Worm (Caenorhabditis elegans): ENCODE results near the gene chil-22.

chil-22 gene

ce11 chrII:9500926-9501325 is 34.9 kb upstream of the chil-22 start (continued):
- TF ChIP-seq ztf-11 (tag; optimal IDR thresholded peaks at IDR 0.05) (no peak), Y55F3AM.14 (GFP tag; optimal IDR thresholded peaks at IDR 0.05) (no peak), nhr-129 (tag; optimal IDR thresholded peaks at IDR 0.05) (peak; percentile 7), lin-13 (GFP tag; optimal IDR thresholded peaks at IDR 0.05) (no peak), skn-1 (tag; optimal IDR thresholded peaks at IDR 0.05) (no peak), alr-1 (tag; optimal IDR thresholded peaks at IDR 0.05) (no peak)

ce11 chrII:9498589-9498988 is 32.6 kb upstream of the chil-22 start:
- no peak for TF ChIP-seq peb-1 (tag; optimal IDR thresholded peaks at IDR 0.05)
- peak; percentile 38 for TF ChIP-seq fos-1 (tag; optimal IDR thresholded peaks at IDR 0.05)
- peak; percentile 23 for TF ChIP-seq gmeb-1 (tag; optimal IDR thresholded peaks at IDR 0.05)
- TF ChIP-seq sma-9 (GFP tag; optimal IDR thresholded peaks at IDR 0.05) = peak; percentile 13
- no peak for TF ChIP-seq sma-9 (tag; optimal IDR thresholded peaks at IDR 0.05)

DNA sequence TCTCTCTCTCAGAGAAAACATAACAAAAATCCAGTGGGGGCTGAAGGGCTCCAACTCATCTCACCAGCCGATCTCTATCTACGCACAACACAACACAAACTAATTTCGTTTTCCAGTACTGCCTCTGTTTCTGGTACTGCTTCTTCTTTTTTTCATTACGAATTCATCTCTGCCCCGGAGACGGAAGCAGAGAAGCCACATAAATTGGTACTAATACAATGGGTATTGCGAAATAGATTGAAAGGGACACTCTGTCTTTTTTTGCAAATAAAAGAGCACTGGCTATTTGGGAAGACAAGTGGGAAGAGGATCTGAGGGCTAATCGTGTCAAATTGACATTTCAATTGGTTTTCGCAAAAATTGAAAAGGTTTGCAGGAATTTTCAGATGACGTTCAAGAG is 31.3 kb upstream of the chil-22 start:
- TF ChIP-seq ama-1 (optimal IDR thresholded peaks at IDR 0.05) (no peak), skn-1 (tag; optimal IDR thresholded peaks at IDR 0.05) (no peak), lsy-2 (tag; optimal IDR thresholded peaks at IDR 0.05) (peak in 1 of 2 experiments; percentile 34), ztf-1 (GFP tag; conservative IDR thresholded peaks at IDR 0.05) (no peak), sem-4 (tag; optimal IDR thresholded peaks at IDR 0.05) (peak; percentile 41), crh-2 (tag; optimal IDR thresholded peaks at IDR 0.05) (peak; percentile 43), lin-11 (tag; optimal IDR thresholded peaks at IDR 0.05) (no peak), ceh-16 (tag; optimal IDR thresholded peaks at IDR 0.05) (no peak), ztf-4 (tag; optimal IDR thresholded peaks at IDR 0.05) (no peak), sma-3 (GFP tag; optimal IDR thresholded peaks at IDR 0.05) (no peak), sma-9 (GFP tag; optimal IDR thresholded peaks at IDR 0.05) (peak; percentile 29), sma-9 (tag; optimal IDR thresholded peaks at IDR 0.05) (no peak), nhr-23 (tag; optimal IDR thresholded peaks at IDR 0.05) (no peak), nhr-77 (tag; optimal IDR thresholded peaks at IDR 0.05) (no peak), nhr-129 (tag; optimal IDR thresholded peaks at IDR 0.05) (peak; percentile 25), gmeb-1 (tag; optimal IDR thresholded peaks at IDR 0.05) (no peak), zag-1 (tag; optimal IDR thresholded peaks at IDR 0.05) (peak; percentile 29), unc-62 (GFP tag; optimal IDR thresholded peaks at IDR 0.05) (no peak), R02D3.7 (tag; optimal IDR thresholded peaks at IDR 0.05) (no peak), unc-39 (tag; optimal IDR thresholded peaks at IDR 0.05) (no peak), aly-2 (tag; optimal IDR thresholded peaks at IDR 0.05) (no peak), elt-3 (tag; optimal IDR thresholded peaks at IDR 0.05) (no peak), nhr-11 (tag; optimal IDR thresholded peaks at IDR 0.05) (no peak), unc-55 (GFP tag; optimal IDR thresholded peaks at IDR 0.05) (peak; percentile 67), C34F6.9 (tag; optimal IDR thresholded peaks at IDR 0.05) (peak; percentile 40)

DNA sequence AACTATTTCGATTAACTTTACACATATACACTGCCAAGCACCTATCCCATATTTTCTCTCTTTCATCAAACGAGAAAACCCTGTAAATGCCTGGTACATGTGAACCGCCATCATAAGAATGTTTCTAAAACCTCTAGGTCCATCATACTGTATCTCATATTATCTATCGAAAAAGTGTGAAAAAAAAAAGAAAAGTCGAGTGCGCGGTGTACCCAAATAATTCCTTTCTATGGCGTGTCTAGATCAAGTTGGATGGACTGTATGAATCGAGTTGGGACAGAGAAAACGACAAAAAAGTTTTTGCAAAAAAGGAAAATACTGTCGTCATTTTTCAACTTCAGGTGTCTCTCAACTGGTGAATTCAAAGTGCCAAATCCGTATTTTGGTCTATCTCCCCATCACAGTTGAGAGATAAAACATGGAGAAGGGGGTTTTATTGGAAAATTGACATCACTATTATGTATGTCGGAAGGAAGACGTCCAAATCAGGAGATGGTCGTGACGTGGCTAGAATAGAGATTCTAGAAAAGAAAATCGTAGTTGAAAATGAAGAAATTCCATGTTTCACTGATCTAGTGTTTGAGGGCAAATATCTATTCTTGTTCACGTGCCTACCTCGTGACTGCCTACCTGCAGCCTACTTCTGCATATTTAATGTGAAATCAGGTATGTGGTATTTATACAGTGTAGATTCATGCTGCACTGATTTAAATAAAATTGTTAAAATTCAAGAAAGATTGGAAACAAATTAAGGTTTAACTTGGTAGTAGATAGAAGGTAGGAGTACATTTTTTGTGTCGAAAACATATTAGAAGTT is 27.5 kb upstream of the chil-22 start:
- TF ChIP-seq Y55F3AM.14 (GFP tag; optimal IDR thresholded peaks at IDR 0.05) (no peak), egl-27 (tag; optimal IDR thresholded peaks at IDR 0.05) (peak; percentile 10), crh-2 (tag; optimal IDR thresholded peaks at IDR 0.05) (peak; percentile 21), sma-3 (GFP tag; optimal IDR thresholded peaks at IDR 0.05) (peak; percentile 30), nhr-25 (tag; optimal IDR thresholded peaks at IDR 0.05) (peak; percentile 49), sma-9 (GFP tag; optimal IDR thresholded peaks at IDR 0.05) (peak; percentile 61), sma-9 (tag; optimal IDR thresholded peaks at IDR 0.05) (no peak), aly-2 (tag; optimal IDR thresholded peaks at IDR 0.05) (no peak), peb-1 (tag; optimal IDR thresholded peaks at IDR 0.05) (no peak), elt-1 (tag; optimal IDR thresholded peaks at IDR 0.05) (no peak), nhr-129 (tag; optimal IDR thresholded peaks at IDR 0.05) (peak; percentile 10)

DNA sequence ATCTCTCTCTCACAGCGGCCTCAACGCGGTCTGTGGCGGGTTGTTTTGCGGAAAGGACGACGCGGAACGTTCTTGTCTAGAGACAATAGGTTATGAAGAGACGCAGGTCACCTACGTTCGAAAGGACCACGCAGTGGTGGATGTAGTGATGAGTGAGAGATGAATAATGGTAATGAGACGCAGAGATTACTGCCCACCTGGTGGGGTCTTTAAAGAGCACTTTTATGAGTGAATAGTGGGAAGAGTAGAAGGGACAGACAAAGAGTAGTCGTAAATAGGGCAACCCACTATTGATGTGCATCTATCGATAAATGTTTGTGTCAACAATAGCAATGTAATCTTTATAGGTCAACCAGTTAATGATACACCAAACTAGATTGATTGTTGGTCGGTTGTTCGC is 25.1 kb upstream of the chil-22 start:
- TF ChIP-seq R02D3.7 (tag; optimal IDR thresholded peaks at IDR 0.05) (no peak), nhr-77 (tag; optimal IDR thresholded peaks at IDR 0.05) (no peak), nhr-21 (tag; optimal IDR thresholded peaks at IDR 0.05) (no peak), egl-27 (tag; optimal IDR thresholded peaks at IDR 0.05) (no peak), nhr-237 (tag; optimal IDR thresholded peaks at IDR 0.05) (no peak), blmp-1 (tag; optimal IDR thresholded peaks at IDR 0.05; ENCODE audit: insufficient read depth) (no peak), sma-3 (GFP tag; optimal IDR thresholded peaks at IDR 0.05) (no peak), ztf-4 (tag; optimal IDR thresholded peaks at IDR 0.05) (no peak), sma-9 (GFP tag; optimal IDR thresholded peaks at IDR 0.05) (no peak), sma-9 (tag; optimal IDR thresholded peaks at IDR 0.05) (no peak), skn-1 (tag; optimal IDR thresholded peaks at IDR 0.05) (no peak)

All from whole organism, L2 larva.